Worm (Caenorhabditis elegans) whole organism, L1 larva: ENCODE data around the gene C03G6.17.
A peak's percentile ranks its signal among the peaks of the same experiment; 100 is the strongest.

Source experiments
- C04F5.9 ChIP-seq: sonication (generic microtip); optimal IDR thresholded peaks from 2 replicates; lab custom pipeline; 2016; ENCODE audit warnings: missing genetic modification characterization, missing compliant biosample characterization
- C16A3.4 ChIP-seq: fragments of 150-350 bp; optimal IDR thresholded peaks from 2 replicates; lab custom pipeline; 2014; ENCODE audit warnings: missing biosample characterization, missing genetic modification characterization
- C34B4.2 ChIP-seq: sonication (generic microtip); optimal IDR thresholded peaks from 2 replicates; lab custom pipeline; 2017; ENCODE audit warnings: mild to moderate bottlenecking, missing genetic modification characterization, missing compliant biosample characterization
- aha-1 ChIP-seq: fragments of 150-350 bp; optimal IDR thresholded peaks from 2 replicates; lab custom pipeline; 2014; ENCODE audit warnings: missing biosample characterization, missing genetic modification characterization
- alr-1 ChIP-seq: fragments of 200-800 bp; sonication (Bioruptor generic); optimal IDR thresholded peaks from 2 replicates; lab custom pipeline; 2018; ENCODE audit warnings: borderline replicate concordance, mild to moderate bottlenecking, missing genetic modification characterization, missing compliant biosample characterization
- blmp-1 ChIP-seq: fragments of 150-350 bp; optimal IDR thresholded peaks from 2 replicates; lab custom pipeline; 2014; ENCODE audit warnings: missing biosample characterization, missing genetic modification characterization
- ceh-63 ChIP-seq: fragments of 200-800 bp; sonication (Bioruptor generic); optimal IDR thresholded peaks from 2 replicates; lab custom pipeline; 2018; ENCODE audit warnings: mild to moderate bottlenecking, missing genetic modification characterization, missing compliant biosample characterization
- ceh-82 ChIP-seq, 3 experiments: fragments of 150-350 bp in 1 of 3; sonication (generic microtip) in 2 of 3; optimal IDR thresholded peaks; 2 replicates each; lab custom pipeline; 2014 to 2017; ENCODE audit warnings: missing biosample characterization in 3 of 3, missing genetic modification characterization in 3 of 3
- ceh-88 ChIP-seq: fragments of 200-800 bp; sonication (Bioruptor generic); IDR thresholded peaks from 2 replicates; pipeline ENCODE4 v1.3.6; 2022; ENCODE audit warnings: missing genetic modification characterization, missing compliant biosample characterization
- ceh-90 ChIP-seq: sonication (generic microtip); optimal IDR thresholded peaks from 2 replicates; lab custom pipeline; 2016; ENCODE audit warnings: missing genetic modification characterization, missing compliant biosample characterization
- dpl-1 ChIP-seq, 3 experiments: fragments of 150-350 bp in 2 of 3; sonication (generic microtip) in 1 of 3; optimal IDR thresholded peaks; 2 replicates each; lab custom pipeline; 2014 to 2017; ENCODE audit warnings: missing biosample characterization in 3 of 3, missing genetic modification characterization in 3 of 3, missing genetic modification reagents in 3 of 3
- efl-1 ChIP-seq, 4 experiments: fragments of 150-350 bp; optimal IDR thresholded peaks in 3 of 4; peaks in 1 of 4; 1 replicate in 1 of 4; 2 replicates in 3 of 4; lab custom pipeline; 2014; ENCODE audit warnings: missing biosample characterization in 2 of 4, missing genetic modification characterization in 2 of 4, missing genetic modification reagents in 2 of 4
- egl-13 ChIP-seq: sonication (generic microtip); optimal IDR thresholded peaks from 2 replicates; lab custom pipeline; 2016; ENCODE audit warnings: missing genotype, missing genetic modification reagents, missing genetic modification characterization, missing compliant biosample characterization
- egl-27 ChIP-seq, 2 experiments: fragments of 150-350 bp in 1 of 2; sonication (generic microtip); optimal IDR thresholded peaks; 3 replicates each; lab custom pipeline; 2017 to 2018; ENCODE audit warnings: missing biosample characterization in 2 of 2, missing genetic modification characterization in 2 of 2, missing genetic modification reagents in 2 of 2
- elt-2 ChIP-seq: sonication (generic microtip); optimal IDR thresholded peaks from 2 replicates; lab custom pipeline; 2016; ENCODE audit warnings: missing genetic modification characterization, mild to moderate bottlenecking, inconsistent platforms, missing compliant biosample characterization, missing genetic modification reagents
- elt-3 ChIP-seq, 6 experiments: fragments of 150-350 bp in 1 of 6; sonication (generic microtip); optimal IDR thresholded peaks; 2 replicates each; lab custom pipeline; 2017 to 2018; ENCODE audit warnings: missing biosample characterization in 6 of 6, missing genetic modification characterization in 6 of 6, inconsistent platforms in 1 of 6
- fkh-4 ChIP-seq: sonication (generic microtip); optimal IDR thresholded peaks from 2 replicates; lab custom pipeline; 2016; ENCODE audit warnings: missing compliant biosample characterization, missing genetic modification characterization, borderline replicate concordance
- fkh-8 ChIP-seq: sonication (generic microtip); optimal IDR thresholded peaks from 2 replicates; lab custom pipeline; 2016; ENCODE audit warnings: mild to moderate bottlenecking, missing genetic modification characterization, missing compliant biosample characterization
- fos-1 ChIP-seq: fragments of 150-350 bp; optimal IDR thresholded peaks from 2 replicates; lab custom pipeline; 2014; ENCODE audit warnings: missing biosample characterization, missing genetic modification characterization
- hlh-17 ChIP-seq: fragments of 200-800 bp; sonication (Bioruptor generic); optimal IDR thresholded peaks from 2 replicates; lab custom pipeline; 2018; ENCODE audit warnings: missing genetic modification characterization, mild to moderate bottlenecking, missing compliant biosample characterization, moderate library complexity, borderline replicate concordance
- irx-1 ChIP-seq: sonication (generic microtip); optimal IDR thresholded peaks from 2 replicates; lab custom pipeline; 2016; ENCODE audit warnings: missing genetic modification characterization, missing compliant biosample characterization
- jun-1 ChIP-seq: fragments of 150-350 bp; optimal IDR thresholded peaks from 2 replicates; lab custom pipeline; 2014; ENCODE audit warnings: missing biosample characterization, missing genetic modification reagents, missing genetic modification characterization
- lin-13 ChIP-seq: fragments of 150-350 bp; optimal IDR thresholded peaks from 2 replicates; lab custom pipeline; 2014; ENCODE audit warnings: missing biosample characterization, missing genetic modification reagents, missing genetic modification characterization
- lin-15B ChIP-seq: fragments of 150-350 bp; sonication (generic microtip); optimal IDR thresholded peaks from 3 replicates; lab custom pipeline; 2014; ENCODE audit warnings: missing biosample characterization, missing genetic modification characterization
- lin-39 ChIP-seq: fragments of 150-350 bp; optimal IDR thresholded peaks from 2 replicates; lab custom pipeline; 2014; ENCODE audit warnings: missing biosample characterization, missing genetic modification reagents, missing genetic modification characterization
- lir-3 ChIP-seq: sonication (generic microtip); optimal IDR thresholded peaks from 2 replicates; lab custom pipeline; 2016; ENCODE audit warnings: mild to moderate bottlenecking, missing genetic modification characterization, moderate library complexity, missing compliant biosample characterization; ENCODE audit not compliant: poor library complexity
- lsy-2 ChIP-seq, 2 experiments: fragments of 150-350 bp; optimal IDR thresholded peaks; 2 replicates each; lab custom pipeline; 2014; ENCODE audit warnings: missing biosample characterization in 2 of 2, missing genetic modification characterization in 2 of 2
- mdl-1 ChIP-seq, 2 experiments: fragments of 150-350 bp; optimal IDR thresholded peaks; 2 replicates each; lab custom pipeline; 2014 to 2017; ENCODE audit warnings: missing biosample characterization in 2 of 2, missing genetic modification characterization in 2 of 2, inconsistent platforms in 1 of 2
- nhr-12 ChIP-seq: sonication (generic microtip); optimal IDR thresholded peaks from 2 replicates; lab custom pipeline; 2017; ENCODE audit warnings: missing biosample characterization, missing genetic modification characterization
- nhr-47 ChIP-seq: sonication (generic microtip); optimal IDR thresholded peaks from 2 replicates; lab custom pipeline; 2016; ENCODE audit warnings: mild to moderate bottlenecking, missing genetic modification characterization, moderate library complexity, missing compliant biosample characterization
- nhr-71 ChIP-seq: sonication (generic microtip); optimal IDR thresholded peaks from 2 replicates; lab custom pipeline; 2016; ENCODE audit warnings: mild to moderate bottlenecking, missing genetic modification characterization, moderate library complexity, missing compliant biosample characterization
- nhr-76 ChIP-seq: sonication (generic microtip); optimal IDR thresholded peaks from 2 replicates; lab custom pipeline; 2017; ENCODE audit warnings: missing biosample characterization, missing genetic modification characterization
- nhr-85 ChIP-seq: sonication (generic microtip); peaks from one replicate; lab custom pipeline; 2016; ENCODE audit warnings: missing genetic modification characterization, inconsistent platforms, missing compliant biosample characterization
- nhr-90 ChIP-seq: sonication (generic microtip); optimal IDR thresholded peaks from 2 replicates; lab custom pipeline; 2016; ENCODE audit warnings: mild to moderate bottlenecking, missing genetic modification characterization, missing compliant biosample characterization; ENCODE audit not compliant: poor library complexity
- pax-3 ChIP-seq: fragments of 200-800 bp; sonication (Bioruptor generic); optimal IDR thresholded peaks from 2 replicates; lab custom pipeline; 2018; ENCODE audit warnings: mild to moderate bottlenecking, missing genetic modification characterization, moderate library complexity, missing compliant biosample characterization
- pqm-1 ChIP-seq: sonication (generic microtip); optimal IDR thresholded peaks from 3 replicates; lab custom pipeline; 2017; ENCODE audit warnings: missing biosample characterization, missing genetic modification characterization
- skn-1 ChIP-seq: fragments of 150-350 bp; optimal IDR thresholded peaks from 2 replicates; lab custom pipeline; 2014; ENCODE audit warnings: missing biosample characterization, missing genetic modification characterization
- sup-37 ChIP-seq: fragments of 200-800 bp; sonication (Bioruptor generic); optimal IDR thresholded peaks from 2 replicates; lab custom pipeline; 2018; ENCODE audit warnings: mild to moderate bottlenecking, missing genetic modification characterization, missing compliant biosample characterization
- tbx-2 ChIP-seq: sonication (generic microtip); optimal IDR thresholded peaks from 2 replicates; lab custom pipeline; 2016; ENCODE audit warnings: missing genetic modification characterization, missing compliant biosample characterization
- tlp-1 ChIP-seq: fragments of 150-350 bp; optimal IDR thresholded peaks from 2 replicates; lab custom pipeline; 2014; ENCODE audit warnings: missing biosample characterization, missing genetic modification characterization
- unc-62 ChIP-seq: fragments of 150-350 bp; optimal IDR thresholded peaks from 2 replicates; lab custom pipeline; 2014; ENCODE audit warnings: missing biosample characterization, missing genetic modification reagents, missing genetic modification characterization
- vab-15 ChIP-seq: sonication (generic microtip); optimal IDR thresholded peaks from 2 replicates; lab custom pipeline; 2017; ENCODE audit warnings: missing genotype, mild to moderate bottlenecking, missing genetic modification characterization, missing compliant biosample characterization
- xbp-1 ChIP-seq: sonication (generic microtip); optimal IDR thresholded peaks from 2 replicates; lab custom pipeline; 2016; ENCODE audit warnings: missing genetic modification characterization, missing compliant biosample characterization
- ztf-11 ChIP-seq, 2 experiments: sonication (generic microtip); optimal IDR thresholded peaks; 2 replicates each; lab custom pipeline; 2016 to 2017; ENCODE audit warnings: missing genetic modification characterization in 2 of 2, missing biosample characterization in 1 of 2, missing compliant biosample characterization in 1 of 2
- ztf-4 ChIP-seq: fragments of 150-350 bp; optimal IDR thresholded peaks from 2 replicates; lab custom pipeline; 2014; ENCODE audit warnings: missing biosample characterization, missing genetic modification characterization

The C03G6.17 gene

ce11 chrV:7415780-7416428 is 35.0 kb upstream of the C03G6.17 start, which contains the start of gene F18E3.13 (continued):
- TF ChIP-seq efl-1 (optimal IDR thresholded peaks at IDR 0.05; lab: Kevin White, UChicago) (no peak), efl-1 (GFP tag; optimal IDR thresholded peaks at IDR 0.05 in 1 of 2; lab: Kevin White, UChicago) (peak in 1 of 2 experiments; percentile 89), tbx-2 (peak; percentile 70), nhr-90 (tag; lab: Kevin White, UChicago) (peak; percentile 78), irx-1 (tag; lab: Kevin White, UChicago) (no peak), pax-3 (tag; lab: Kevin White, UChicago) (no peak), elt-2 (tag; lab: Kevin White, UChicago) (no peak), lin-15B (tag; lab: Kevin White, UChicago) (no peak), vab-15 (tag; lab: Kevin White, UChicago) (no peak), hlh-17 (GFP tag; lab: Kevin White, UChicago) (no peak), alr-1 (tag; lab: Kevin White, UChicago) (no peak), nhr-12 (tag; lab: Kevin White, UChicago) (no peak), nhr-76 (tag; lab: Kevin White, UChicago) (no peak), nhr-47 (tag; lab: Kevin White, UChicago) (peak; percentile 34), C04F5.9 (tag; lab: Kevin White, UChicago) (no peak), ceh-88 (no peak), jun-1 (peak; percentile 7), egl-13 (tag; lab: Kevin White, UChicago) (no peak), fkh-8 (tag; lab: Kevin White, UChicago) (no peak), ceh-82 (tag; optimal IDR thresholded peaks at IDR 0.05; lab: Kevin White, UChicago) (no peak), lin-39 (no peak), C34B4.2 (tag; lab: Kevin White, UChicago) (no peak), pqm-1 (tag; lab: Kevin White, UChicago) (no peak), nhr-71 (tag; lab: Kevin White, UChicago) (peak; percentile 88), sup-37 (GFP tag; lab: Kevin White, UChicago) (no peak), lin-13 (no peak), C16A3.4 (tag; lab: Kevin White, UChicago) (peak; percentile 43), unc-62 (GFP tag; lab: Kevin White, UChicago) (no peak), tlp-1 (tag; lab: Kevin White, UChicago) (no peak), fkh-4 (tag; lab: Kevin White, UChicago) (no peak), lsy-2 (tag; optimal IDR thresholded peaks at IDR 0.05; lab: Kevin White, UChicago) (no peak), elt-3 (tag; optimal IDR thresholded peaks at IDR 0.05; lab: Kevin White, UChicago) (peak in 5 of 6 experiments; percentile 43 to 97 (median 69)), ztf-4 (tag; lab: Kevin White, UChicago) (peak; percentile 50), egl-27 (tag; optimal IDR thresholded peaks at IDR 0.05; lab: Kevin White, UChicago) (no peak), xbp-1 (tag; lab: Kevin White, UChicago) (no peak), fos-1 (tag; lab: Kevin White, UChicago) (no peak), mdl-1 (tag; optimal IDR thresholded peaks at IDR 0.05; lab: Kevin White, UChicago) (peak in 1 of 2 experiments; percentile 83), ceh-90 (tag; lab: Kevin White, UChicago) (no peak), aha-1 (tag; lab: Kevin White, UChicago) (no peak), nhr-85 (tag; lab: Kevin White, UChicago) (peak; percentile 98), ceh-63 (GFP tag; lab: Kevin White, UChicago) (no peak), blmp-1 (peak; percentile 90), lir-3 (tag; lab: Kevin White, UChicago) (no peak), dpl-1 (GFP tag; optimal IDR thresholded peaks at IDR 0.05; lab: Kevin White, UChicago) (peak in 1 of 3 experiments; percentile 24), skn-1 (tag; lab: Kevin White, UChicago) (peak; percentile 65), ztf-11 (tag; optimal IDR thresholded peaks at IDR 0.05; lab: Kevin White, UChicago) (no peak)
